Worm (Caenorhabditis elegans) whole organism, young adult: ENCODE data around the gene W09C2.7.
A peak's percentile ranks its signal among the peaks of the same experiment; 100 is the strongest.
"Not testable (repeated sequence)": the region's sequence is repeated elsewhere in the genome, so short reads cannot be mapped to it uniquely, and the experiment has no call there.

Experiments
- B0336.3 ChIP-seq: fragments of 200-800 bp; sonication (Bioruptor generic); IDR thresholded peaks from 2 replicates; pipeline ENCODE4 v1.3.6; 2022; ENCODE audit warnings: missing genetic modification characterization, missing compliant biosample characterization
- F49E8.2 ChIP-seq: sonication (generic microtip); optimal IDR thresholded peaks from 3 replicates; lab custom pipeline; 2017; ENCODE audit warnings: missing genetic modification characterization, mild to moderate bottlenecking, missing compliant biosample characterization, antibody characterized with exemption, moderate library complexity; ENCODE audit not compliant: insufficient read depth
- Y53G8AR.9 ChIP-seq: fragments of 200-800 bp; sonication (Bioruptor generic); conservative IDR thresholded peaks from 2 replicates; pipeline ENCODE4 v1.3.6; 2022; ENCODE audit warnings: missing genetic modification reagents, missing genetic modification characterization, missing compliant biosample characterization
- Y67H2A.10 ChIP-seq: fragments of 200-800 bp; sonication (Bioruptor generic); conservative IDR thresholded peaks from 2 replicates; pipeline ENCODE4 v1.3.6; 2022; ENCODE audit warnings: missing genetic modification reagents, missing genetic modification characterization, missing compliant biosample characterization
- bed-1 ChIP-seq: fragments of 200-800 bp; sonication (Bioruptor generic); IDR thresholded peaks from 2 replicates; pipeline ENCODE4 v1.3.6; 2022; ENCODE audit warnings: missing genetic modification reagents, missing genetic modification characterization, missing compliant biosample characterization
- bed-2 ChIP-seq: fragments of 200-800 bp; sonication (Bioruptor generic); IDR thresholded peaks from 2 replicates; pipeline ENCODE4 v1.3.6; 2022; ENCODE audit warnings: missing genetic modification reagents, missing genetic modification characterization, missing compliant biosample characterization
- cebp-1 ChIP-seq, 2 experiments: fragments of 200-800 bp in 1 of 2; sonication (Bioruptor generic) in 1 of 2; sonication (generic microtip) in 1 of 2; IDR thresholded peaks in 1 of 2; optimal IDR thresholded peaks in 1 of 2; 2 replicates each; pipeline versions ENCODE4 v1.3.6 to Lab custom; 2017 to 2022; ENCODE audit warnings: missing compliant biosample characterization in 2 of 2, missing genetic modification characterization in 2 of 2, mild to moderate bottlenecking in 1 of 2, missing genetic modification reagents in 1 of 2, moderate library complexity in 1 of 2
- ceh-58 ChIP-seq: fragments of 200-800 bp; sonication (Bioruptor generic); IDR thresholded peaks from 2 replicates; pipeline ENCODE4 v1.3.6; 2022; ENCODE audit warnings: missing genetic modification characterization, missing compliant biosample characterization
- dox-1 ChIP-seq: fragments of 200-800 bp; sonication (Bioruptor generic); IDR thresholded peaks from 2 replicates; pipeline ENCODE4 v1.3.6; 2022; ENCODE audit warnings: missing genetic modification reagents, missing genetic modification characterization, missing compliant biosample characterization
- efl-1 ChIP-seq: fragments of 150-350 bp; optimal IDR thresholded peaks from 2 replicates; lab custom pipeline; 2014; ENCODE audit warnings: missing biosample characterization, missing genetic modification reagents, missing genetic modification characterization
- ets-4 ChIP-seq: fragments of 200-800 bp; sonication (Bioruptor generic); optimal IDR thresholded peaks from 2 replicates; lab custom pipeline; 2018; ENCODE audit warnings: mild to moderate bottlenecking, missing genetic modification characterization, missing compliant biosample characterization
- hrde-1 ChIP-seq: sonication (generic microtip); optimal IDR thresholded peaks from 2 replicates; lab custom pipeline; 2016; ENCODE audit warnings: missing genetic modification characterization, mild to moderate bottlenecking, missing compliant biosample characterization, moderate library complexity, missing genotype, missing genetic modification reagents, borderline replicate concordance
- let-526 ChIP-seq: fragments of 200-800 bp; sonication (Bioruptor generic); IDR thresholded peaks from 2 replicates; pipeline ENCODE4 v1.3.6; 2022; ENCODE audit warnings: missing genetic modification reagents, missing genetic modification characterization, missing compliant biosample characterization
- lin-35 ChIP-seq, 3 experiments: fragments of 150-350 bp in 2 of 3; sonication (generic microtip) in 1 of 3; optimal IDR thresholded peaks; 2 replicates each; lab custom pipeline; 2014 to 2018; ENCODE audit warnings: missing biosample characterization in 3 of 3, missing genetic modification characterization in 3 of 3, missing genetic modification reagents in 3 of 3
- lin-54 ChIP-seq: fragments of 200-800 bp; sonication (Bioruptor generic); optimal IDR thresholded peaks from 2 replicates; lab custom pipeline; 2018; ENCODE audit warnings: mild to moderate bottlenecking, missing genetic modification characterization, missing compliant biosample characterization
- lsy-27 ChIP-seq: sonication (generic microtip); optimal IDR thresholded peaks from 2 replicates; lab custom pipeline; 2017; ENCODE audit warnings: missing genetic modification characterization, mild to moderate bottlenecking, missing compliant biosample characterization, antibody characterized with exemption, missing genotype, borderline replicate concordance; ENCODE audit not compliant: insufficient read depth
- madf-3 ChIP-seq: fragments of 200-800 bp; sonication (Bioruptor generic); IDR thresholded peaks from 2 replicates; pipeline ENCODE4 v1.3.6; 2022; ENCODE audit warnings: missing genetic modification reagents, missing genetic modification characterization, missing compliant biosample characterization
- madf-6 ChIP-seq: fragments of 200-800 bp; sonication (Bioruptor generic); IDR thresholded peaks from 2 replicates; pipeline ENCODE4 v1.3.6; 2022; ENCODE audit warnings: missing genetic modification reagents, missing genetic modification characterization, missing compliant biosample characterization
- madf-8 ChIP-seq: fragments of 200-800 bp; sonication (Bioruptor generic); conservative IDR thresholded peaks from 2 replicates; pipeline ENCODE4 v1.3.6; 2022; ENCODE audit warnings: missing genetic modification reagents, missing genetic modification characterization, missing compliant biosample characterization
- mcd-1 ChIP-seq: fragments of 200-800 bp; sonication (Bioruptor generic); IDR thresholded peaks from 2 replicates; pipeline ENCODE4 v1.3.6; 2022; ENCODE audit warnings: missing genetic modification reagents, missing genetic modification characterization, missing compliant biosample characterization
- mxl-1 ChIP-seq: sonication (generic microtip); optimal IDR thresholded peaks from 2 replicates; lab custom pipeline; 2016; ENCODE audit warnings: missing genetic modification characterization, missing compliant biosample characterization
- nfya-1 ChIP-seq: sonication (generic microtip); optimal IDR thresholded peaks from 2 replicates; lab custom pipeline; 2017; ENCODE audit warnings: antibody characterized with exemption, missing compliant biosample characterization, missing genetic modification characterization, borderline replicate concordance; ENCODE audit not compliant: insufficient read depth
- nfyb-1 ChIP-seq: fragments of 200-800 bp; sonication (Bioruptor generic); IDR thresholded peaks from 2 replicates; pipeline ENCODE4 v1.3.6; 2022; ENCODE audit warnings: missing genetic modification reagents, missing genetic modification characterization, missing compliant biosample characterization
- nhr-120 ChIP-seq: fragments of 200-800 bp; sonication (Bioruptor generic); IDR thresholded peaks from 2 replicates; pipeline ENCODE4 v1.3.6; 2022; ENCODE audit warnings: missing genetic modification characterization, missing compliant biosample characterization
- nhr-27 ChIP-seq: fragments of 200-800 bp; sonication (Bioruptor generic); optimal IDR thresholded peaks from 2 replicates; lab custom pipeline; 2018; ENCODE audit warnings: mild to moderate bottlenecking, missing genetic modification characterization, moderate library complexity, missing compliant biosample characterization
- nhr-80 ChIP-seq: sonication (generic microtip); optimal IDR thresholded peaks from 2 replicates; lab custom pipeline; 2016; ENCODE audit warnings: missing genetic modification characterization, missing compliant biosample characterization
- pha-4 ChIP-seq: fragments of 150-350 bp; sonication (generic microtip); optimal IDR thresholded peaks from 2 replicates; lab custom pipeline; 2014; ENCODE audit warnings: missing biosample characterization, missing genetic modification reagents, missing genetic modification characterization
- rpc-1 ChIP-seq, 2 experiments: fragments of 150-350 bp in 1 of 2; sonication (generic microtip) in 1 of 2; optimal IDR thresholded peaks; 2 replicates each; lab custom pipeline; 2014 to 2018; ENCODE audit warnings: missing biosample characterization in 1 of 2, missing genetic modification characterization in 1 of 2, missing genetic modification reagents in 1 of 2, missing genotype in 1 of 2
- sdz-38 ChIP-seq: sonication (generic microtip); optimal IDR thresholded peaks from 2 replicates; lab custom pipeline; 2016; ENCODE audit warnings: missing genotype, missing genetic modification characterization, missing compliant biosample characterization
- snpc-1.3 ChIP-seq: sonication (generic microtip); optimal IDR thresholded peaks from 2 replicates; lab custom pipeline; 2017; ENCODE audit warnings: missing genetic modification characterization, mild to moderate bottlenecking, missing compliant biosample characterization, antibody characterized with exemption, moderate library complexity, missing genotype, missing genetic modification reagents; ENCODE audit not compliant: insufficient read depth
- snpc-4 ChIP-seq, 5 experiments: fragments of 150-350 bp in 1 of 5; sonication (generic microtip) in 4 of 5; optimal IDR thresholded peaks; 2 replicates each; lab custom pipeline; 2014 to 2018; ENCODE audit warnings: missing genetic modification characterization in 5 of 5, missing biosample characterization in 3 of 5, antibody characterized with exemption in 2 of 5, mild to moderate bottlenecking in 2 of 5, missing compliant biosample characterization in 2 of 5, missing genotype in 2 of 5, moderate library complexity in 2 of 5, missing genetic modification reagents in 1 of 5
- tbx-9 ChIP-seq: sonication (generic microtip); optimal IDR thresholded peaks from 2 replicates; lab custom pipeline; 2016; ENCODE audit warnings: borderline replicate concordance, missing genetic modification characterization, inconsistent platforms, missing compliant biosample characterization
- xnd-1 ChIP-seq: sonication (generic microtip); optimal IDR thresholded peaks from 2 replicates; lab custom pipeline; 2016; ENCODE audit warnings: missing genotype, missing genetic modification reagents, missing genetic modification characterization, missing compliant biosample characterization
- ztf-3 ChIP-seq: fragments of 200-800 bp; sonication (Bioruptor generic); optimal IDR thresholded peaks from 2 replicates; lab custom pipeline; 2018; ENCODE audit warnings: mild to moderate bottlenecking, missing genetic modification characterization, missing compliant biosample characterization

W09C2.7 gene

ce11 chrIV:9601595-9601994, 20.6 kb downstream of the W09C2.7 start, which contains the start of gene aat-1:
Gene aat-1 (minus strand): TSS chrIV:9601695.
- no peak for TF ChIP-seq madf-3 (GFP tag; lab: Robert Waterston, UW)
- TF ChIP-seq mxl-1 (tag; lab: Kevin White, UChicago): no peak
- no peak for TF ChIP-seq snpc-4 (GFP tag; optimal IDR thresholded peaks at IDR 0.05; lab: Kevin White, UChicago)
- no peak for TF ChIP-seq snpc-4 (tag; optimal IDR thresholded peaks at IDR 0.05; lab: Kevin White, UChicago)
- no peak for TF ChIP-seq lin-54 (GFP tag; lab: Kevin White, UChicago)
- no peak for TF ChIP-seq lsy-27 (tag; lab: Kevin White, UChicago)
- TF ChIP-seq nhr-120 (GFP tag; lab: Robert Waterston, UW): no peak
- TF ChIP-seq bed-2 (GFP tag; lab: Robert Waterston, UW): no peak
- TF ChIP-seq bed-1: no peak
- no peak for TF ChIP-seq efl-1
- no peak for TF ChIP-seq madf-8
- no peak for TF ChIP-seq ztf-3 (GFP tag; lab: Kevin White, UChicago)
- TF ChIP-seq pha-4 (tag; lab: Kevin White, UChicago): no peak
- no peak for TF ChIP-seq ets-4 (GFP tag; lab: Kevin White, UChicago)
- TF ChIP-seq tbx-9 (tag; lab: Kevin White, UChicago): no peak
- no peak for TF ChIP-seq sdz-38 (tag; lab: Kevin White, UChicago)
- TF ChIP-seq hrde-1 (tag; lab: Kevin White, UChicago): no peak
- no peak for TF ChIP-seq F49E8.2
- no peak for TF ChIP-seq B0336.3 (GFP tag; lab: Robert Waterston, UW)
- TF ChIP-seq nhr-27: no peak
- no peak for TF ChIP-seq xnd-1 (tag; lab: Kevin White, UChicago)
- TF ChIP-seq, all 124 proteins: peak for 0

DNA sequence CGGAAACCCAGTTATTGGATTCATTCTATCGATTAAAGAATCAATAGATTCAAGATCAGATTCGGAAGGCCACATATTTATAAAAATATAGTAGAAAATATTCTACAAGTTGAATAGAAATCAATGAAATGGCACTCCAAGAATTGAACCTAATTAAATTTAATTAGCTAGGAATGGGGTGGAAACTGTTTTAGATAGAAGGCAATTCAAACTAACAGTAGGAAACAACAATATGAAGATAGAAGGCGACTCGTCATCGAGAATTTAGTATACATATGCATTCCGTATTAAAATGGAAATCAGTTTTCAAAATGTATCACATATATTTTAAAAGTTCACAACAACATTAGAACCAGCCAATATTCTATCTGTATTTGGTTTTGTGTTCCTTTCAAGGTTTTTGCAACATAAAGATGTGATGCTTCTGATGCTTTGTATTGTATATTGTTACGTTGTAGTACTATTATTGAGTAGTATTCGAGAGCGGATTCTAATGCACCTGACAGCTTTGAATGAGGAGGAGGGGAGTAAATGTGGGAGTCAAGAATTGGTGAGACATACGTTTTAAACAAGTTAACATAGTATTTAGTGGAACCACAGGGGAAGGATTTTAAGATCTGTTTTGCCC, 26.3 kb downstream of the W09C2.7 start, which contains the start of the genes F27C8.3 and F27C8.2:
Gene F27C8.3, minus strand, starts transcription at position 101 of the 628 bp plus-strand sequence.
Gene F27C8.2, plus strand, starts transcription at position 578 of the 628 bp plus-strand sequence.
- TF ChIP-seq madf-3 (GFP tag; lab: Robert Waterston, UW); let-526 (GFP tag; lab: Robert Waterston, UW); efl-1: not testable (repeated sequence)

DNA sequence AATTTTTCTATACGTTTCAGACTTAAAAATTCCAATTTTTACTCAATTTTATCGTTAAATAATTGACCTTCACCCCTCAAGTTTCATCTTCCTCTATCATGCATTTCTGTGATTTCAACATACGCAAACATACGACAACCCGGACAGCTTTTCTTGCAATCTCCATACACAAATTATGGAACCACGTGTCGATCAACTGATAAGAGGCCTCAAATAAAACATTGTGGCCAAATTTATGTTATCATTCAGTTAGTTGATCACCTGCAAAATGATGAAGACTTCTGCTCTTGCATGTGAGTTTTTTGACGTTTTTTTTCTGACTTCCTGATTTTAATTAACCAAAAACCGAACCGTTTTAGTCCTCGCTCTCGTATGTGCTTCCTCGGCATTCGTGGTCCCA, 28.7 kb downstream of the W09C2.7 start, which contains the start of gene spp-18:
Gene spp-18, plus strand, starts transcription at position 257 of the 400 bp plus-strand sequence.
- TF ChIP-seq nhr-80: peak; percentile 87
- no peak for TF ChIP-seq Y67H2A.10 (GFP tag; lab: Robert Waterston, UW)
- TF ChIP-seq cebp-1 (GFP tag; IDR thresholded peaks at IDR 0.05; lab: Robert Waterston, UW): peak; percentile 68; the same call in 1 of the 2 replicates
- TF ChIP-seq cebp-1 (tag; optimal IDR thresholded peaks at IDR 0.05; lab: Kevin White, UChicago): no peak
- TF ChIP-seq ets-4 (GFP tag; lab: Kevin White, UChicago): peak; percentile 75
- TF ChIP-seq mxl-1 (tag; lab: Kevin White, UChicago): no peak
- no peak for TF ChIP-seq Y53G8AR.9 (GFP tag; lab: Robert Waterston, UW)
- no peak for TF ChIP-seq lin-35 (GFP tag; optimal IDR thresholded peaks at IDR 0.05; lab: Kevin White, UChicago)
- TF ChIP-seq madf-3 (GFP tag; lab: Robert Waterston, UW): no peak
- TF ChIP-seq rpc-1 (optimal IDR thresholded peaks at IDR 0.05; lab: Kevin White, UChicago): no peak
- TF ChIP-seq rpc-1 (tag; optimal IDR thresholded peaks at IDR 0.05; lab: Kevin White, UChicago): no peak
- TF ChIP-seq nfya-1 (tag; lab: Kevin White, UChicago): no peak
- TF ChIP-seq ceh-58 (GFP tag; lab: Robert Waterston, UW): no peak
- TF ChIP-seq nhr-27: no peak
- 0 out of 2 replicates have a peak, but pooled peaks have one; percentile 37 for TF ChIP-seq dox-1 (GFP tag; lab: Robert Waterston, UW)
- no peak for TF ChIP-seq lin-54 (GFP tag; lab: Kevin White, UChicago)
- TF ChIP-seq madf-6: no peak
- TF ChIP-seq nfyb-1 (GFP tag; lab: Robert Waterston, UW): no peak
- no peak for TF ChIP-seq bed-1
- TF ChIP-seq mcd-1: no peak
- no peak for TF ChIP-seq efl-1
- no peak for TF ChIP-seq snpc-1.3 (tag; lab: Kevin White, UChicago)
- no peak for TF ChIP-seq madf-8
